Fruit fly (Drosophila melanogaster) Kc167 (cell line): ENCODE data around the gene Fuca.

Experiments
- Sin3A ChIP-seq: fragments of >200 bp; optimal IDR thresholded peaks from 2 replicates; lab custom pipeline; 2018; ENCODE audit warnings: missing external identifiers
- insv ChIP-seq: fragments of >200 bp; optimal IDR thresholded peaks from 3 replicates; lab custom pipeline; 2018; ENCODE audit warnings: missing external identifiers
- psq ChIP-seq: fragments of >200 bp; optimal IDR thresholded peaks from 2 replicates; lab custom pipeline; 2017; ENCODE audit warnings: missing external identifiers
- ttk ChIP-seq: sonication (Bioruptor generic); optimal IDR thresholded peaks from 2 replicates; lab custom pipeline; 2017; ENCODE audit warnings: missing external identifiers

DNA sequence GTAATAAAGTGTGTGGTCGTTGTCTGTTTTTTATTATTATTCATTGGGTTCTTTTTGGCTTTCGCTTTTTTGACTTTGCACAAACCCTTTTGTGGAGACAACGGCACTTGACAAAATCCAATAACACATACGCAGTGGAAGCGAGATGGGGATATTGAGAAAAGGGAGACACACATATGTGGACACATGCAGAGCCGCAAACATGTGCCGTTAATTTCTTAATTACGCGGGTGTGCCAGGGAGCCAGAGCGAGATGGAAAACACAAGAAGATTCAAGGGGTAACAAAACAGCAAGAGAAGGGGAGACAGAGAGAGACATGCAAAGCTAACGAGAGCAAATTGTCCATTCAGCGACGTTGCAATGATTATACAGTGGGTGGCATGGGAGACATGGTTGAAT is 30.1 kb downstream of the Fuca start:
- TF ChIP-seq Sin3A (lab: Kevin White, UChicago) (no peak), psq (lab: Kevin White, UChicago) (no peak), ttk (lab: Kevin White, UChicago) (no peak), insv (lab: Kevin White, UChicago) (no peak)
